Worm (Caenorhabditis elegans) whole organism, L2 larva: ENCODE results near the gene ttr-25.
A peak's percentile ranks its signal among the peaks of the same experiment; 100 is the strongest.

Source experiments
- C34F6.9 ChIP-seq: fragments of 150-350 bp; optimal IDR thresholded peaks from 2 replicates; lab custom pipeline; 2014; ENCODE audit warnings: missing biosample characterization, missing genetic modification characterization
- F13H6.1 ChIP-seq: sonication (generic microtip); optimal IDR thresholded peaks from 2 replicates; lab custom pipeline; 2016; ENCODE audit warnings: missing genetic modification characterization, missing compliant biosample characterization
- R02D3.7 ChIP-seq: fragments of 150-350 bp; optimal IDR thresholded peaks from 2 replicates; lab custom pipeline; 2014; ENCODE audit warnings: missing biosample characterization, missing genetic modification characterization
- ZK546.5 ChIP-seq: sonication (generic microtip); optimal IDR thresholded peaks from 2 replicates; lab custom pipeline; 2017; ENCODE audit warnings: missing biosample characterization, missing genetic modification characterization
- alr-1 ChIP-seq: fragments of 150-350 bp; optimal IDR thresholded peaks from 2 replicates; lab custom pipeline; 2014; ENCODE audit warnings: missing biosample characterization, missing genetic modification characterization
- aly-2 ChIP-seq: fragments of 150-350 bp; optimal IDR thresholded peaks from 2 replicates; lab custom pipeline; 2014; ENCODE audit warnings: missing biosample characterization, missing genetic modification characterization
- ama-1 ChIP-seq: fragments of 150-350 bp; optimal IDR thresholded peaks from 2 replicates; lab custom pipeline; 2018; ENCODE audit warnings: inconsistent platforms
- blmp-1 ChIP-seq: sonication (generic microtip); optimal IDR thresholded peaks from 2 replicates; lab custom pipeline; 2017; ENCODE audit warnings: missing genetic modification characterization, mild to moderate bottlenecking, missing compliant biosample characterization, antibody characterized with exemption, moderate library complexity; ENCODE audit not compliant: insufficient read depth
- ceh-16 ChIP-seq: fragments of 150-350 bp; optimal IDR thresholded peaks from 2 replicates; lab custom pipeline; 2014; ENCODE audit warnings: missing biosample characterization, missing genetic modification characterization
- ceh-82 ChIP-seq: fragments of 150-350 bp; optimal IDR thresholded peaks from 2 replicates; lab custom pipeline; 2014; ENCODE audit warnings: missing biosample characterization, missing genetic modification characterization
- crh-2 ChIP-seq: sonication (generic microtip); optimal IDR thresholded peaks from 2 replicates; lab custom pipeline; 2017; ENCODE audit warnings: missing biosample characterization, missing genetic modification characterization
- dmd-4 ChIP-seq: sonication (generic microtip); optimal IDR thresholded peaks from 2 replicates; lab custom pipeline; 2017; ENCODE audit warnings: missing biosample characterization, missing genetic modification characterization
- egl-27 ChIP-seq: sonication (generic microtip); optimal IDR thresholded peaks from 3 replicates; lab custom pipeline; 2017; ENCODE audit warnings: missing biosample characterization, missing genetic modification reagents, missing genetic modification characterization
- elt-3 ChIP-seq: sonication (generic microtip); optimal IDR thresholded peaks from 2 replicates; lab custom pipeline; 2017; ENCODE audit warnings: missing biosample characterization, missing genetic modification characterization
- fos-1 ChIP-seq: fragments of 150-350 bp; optimal IDR thresholded peaks from 2 replicates; lab custom pipeline; 2014; ENCODE audit warnings: missing biosample characterization, missing genetic modification characterization
- gmeb-1 ChIP-seq: fragments of 150-350 bp; optimal IDR thresholded peaks from 2 replicates; lab custom pipeline; 2014; ENCODE audit warnings: missing biosample characterization, missing genetic modification characterization
- lin-11 ChIP-seq: fragments of 150-350 bp; sonication (generic microtip); optimal IDR thresholded peaks from 2 replicates; lab custom pipeline; 2014; ENCODE audit warnings: missing biosample characterization, missing genetic modification characterization, inconsistent platforms, mixed read lengths
- lin-13 ChIP-seq: fragments of 150-350 bp; optimal IDR thresholded peaks from 2 replicates; lab custom pipeline; 2014; ENCODE audit warnings: missing biosample characterization, missing genetic modification reagents, missing genetic modification characterization
- lin-39 ChIP-seq: fragments of 150-350 bp; optimal IDR thresholded peaks from 2 replicates; lab custom pipeline; 2014; ENCODE audit warnings: missing biosample characterization, missing genetic modification reagents, missing genetic modification characterization
- lsy-2 ChIP-seq, 2 experiments: fragments of 150-350 bp in 1 of 2; sonication (generic microtip) in 1 of 2; optimal IDR thresholded peaks; 2 replicates each; lab custom pipeline; 2014 to 2017; ENCODE audit warnings: missing biosample characterization in 2 of 2, missing genetic modification characterization in 2 of 2
- mab-5 ChIP-seq: fragments of 150-350 bp; optimal IDR thresholded peaks from 2 replicates; lab custom pipeline; 2014; ENCODE audit warnings: missing biosample characterization, missing genetic modification characterization
- mbf-1 ChIP-seq: sonication (generic microtip); optimal IDR thresholded peaks from 2 replicates; lab custom pipeline; 2017; ENCODE audit warnings: missing biosample characterization, missing genetic modification characterization
- mdl-1 ChIP-seq, 2 experiments: fragments of 150-350 bp in 1 of 2; sonication (generic microtip) in 1 of 2; optimal IDR thresholded peaks; 2 replicates each; lab custom pipeline; 2017; ENCODE audit warnings: missing biosample characterization in 2 of 2, missing genetic modification characterization in 2 of 2
- nhr-10 ChIP-seq: sonication (generic microtip); optimal IDR thresholded peaks from 2 replicates; lab custom pipeline; 2017; ENCODE audit warnings: missing biosample characterization, missing genetic modification characterization
- nhr-11 ChIP-seq: fragments of 150-350 bp; optimal IDR thresholded peaks from 2 replicates; lab custom pipeline; 2014; ENCODE audit warnings: missing biosample characterization, missing genetic modification characterization
- nhr-12 ChIP-seq: fragments of 150-350 bp; optimal IDR thresholded peaks from 2 replicates; lab custom pipeline; 2014; ENCODE audit warnings: missing biosample characterization, missing genetic modification characterization
- nhr-129 ChIP-seq: fragments of 150-350 bp; optimal IDR thresholded peaks from 2 replicates; lab custom pipeline; 2014; ENCODE audit warnings: missing biosample characterization, missing genetic modification characterization
- nhr-21 ChIP-seq: fragments of 150-350 bp; optimal IDR thresholded peaks from 2 replicates; lab custom pipeline; 2014; ENCODE audit warnings: missing biosample characterization, missing genetic modification characterization
- nhr-23 ChIP-seq: fragments of 150-350 bp; optimal IDR thresholded peaks from 2 replicates; lab custom pipeline; 2014; ENCODE audit warnings: missing biosample characterization, missing genetic modification reagents, missing genetic modification characterization
- nhr-237 ChIP-seq: fragments of 150-350 bp; optimal IDR thresholded peaks from 2 replicates; lab custom pipeline; 2014; ENCODE audit warnings: missing biosample characterization, missing genetic modification characterization
- nhr-25 ChIP-seq: fragments of 150-350 bp; sonication (generic microtip); optimal IDR thresholded peaks from 3 replicates; lab custom pipeline; 2014; ENCODE audit warnings: missing biosample characterization, missing genetic modification characterization
- nhr-6 ChIP-seq: fragments of 150-350 bp; optimal IDR thresholded peaks from 2 replicates; lab custom pipeline; 2014; ENCODE audit warnings: missing biosample characterization, missing genetic modification characterization
- nhr-77 ChIP-seq: fragments of 150-350 bp; optimal IDR thresholded peaks from 2 replicates; lab custom pipeline; 2014; ENCODE audit warnings: missing biosample characterization, missing genetic modification characterization
- sem-4 ChIP-seq: fragments of 150-350 bp; optimal IDR thresholded peaks from 2 replicates; lab custom pipeline; 2014; ENCODE audit warnings: missing biosample characterization, missing genetic modification reagents, missing genetic modification characterization
- skn-1 ChIP-seq: sonication (generic microtip); optimal IDR thresholded peaks from 2 replicates; lab custom pipeline; 2017; ENCODE audit warnings: missing biosample characterization, missing genetic modification characterization
- sma-3 ChIP-seq: sonication (generic microtip); optimal IDR thresholded peaks from 2 replicates; lab custom pipeline; 2016; ENCODE audit warnings: missing genetic modification reagents, missing genetic modification characterization, missing compliant biosample characterization
- sma-9 ChIP-seq, 2 experiments: fragments of 150-350 bp in 1 of 2; sonication (generic microtip) in 1 of 2; optimal IDR thresholded peaks; 2 replicates each; lab custom pipeline; 2014 to 2016; ENCODE audit warnings: missing genetic modification characterization in 2 of 2, mild to moderate bottlenecking in 1 of 2, missing biosample characterization in 1 of 2, missing compliant biosample characterization in 1 of 2, missing genetic modification reagents in 1 of 2, moderate library complexity in 1 of 2
- snpc-4 ChIP-seq: fragments of 150-350 bp; optimal IDR thresholded peaks from 2 replicates; lab custom pipeline; 2014; ENCODE audit warnings: missing biosample characterization, missing genetic modification characterization
- unc-39 ChIP-seq: fragments of 150-350 bp; optimal IDR thresholded peaks from 2 replicates; lab custom pipeline; 2014; ENCODE audit warnings: missing biosample characterization, missing genetic modification characterization
- unc-55 ChIP-seq: fragments of 150-350 bp; sonication (generic microtip); optimal IDR thresholded peaks from 3 replicates; lab custom pipeline; 2014; ENCODE audit warnings: missing biosample characterization, missing genetic modification reagents, missing genetic modification characterization
- unc-62 ChIP-seq: fragments of 150-350 bp; optimal IDR thresholded peaks from 2 replicates; lab custom pipeline; 2014; ENCODE audit warnings: missing biosample characterization, missing genetic modification reagents, missing genetic modification characterization
- ztf-11 ChIP-seq: sonication (generic microtip); optimal IDR thresholded peaks from 2 replicates; lab custom pipeline; 2017; ENCODE audit warnings: missing biosample characterization, missing genetic modification characterization
- ztf-4 ChIP-seq: fragments of 150-350 bp; optimal IDR thresholded peaks from 2 replicates; lab custom pipeline; 2014; ENCODE audit warnings: missing biosample characterization, missing genetic modification characterization

The ttr-25 gene

DNA sequence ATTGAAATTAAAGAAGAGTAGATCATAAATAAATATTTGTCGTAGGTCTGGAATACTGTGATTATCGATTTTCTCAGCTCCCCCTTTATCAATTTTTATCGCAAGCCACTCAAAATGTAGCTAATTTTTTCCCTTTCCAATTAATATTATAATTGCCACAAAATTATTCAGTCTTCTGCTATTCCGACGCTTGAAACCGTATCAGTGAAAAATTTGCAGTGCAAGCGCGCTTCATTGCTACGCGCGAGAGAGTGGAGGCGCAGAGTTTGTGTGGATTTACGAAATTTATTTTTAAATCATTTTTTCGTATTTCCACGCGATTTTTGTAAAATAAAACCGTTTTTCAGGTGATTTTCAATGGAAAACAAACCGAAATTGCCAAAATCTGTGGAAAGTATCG, 22.9 kb upstream of the ttr-25 start, which contains the start of gene ints-5:
ints-5 (plus strand) TSS at position 348 of the 400 bp plus-strand sequence.
- no peak for TF ChIP-seq blmp-1
- peak; percentile 63 for TF ChIP-seq gmeb-1 (tag; lab: Kevin White, UChicago)
- TF ChIP-seq nhr-11 (tag; lab: Kevin White, UChicago) = no peak
- TF ChIP-seq nhr-10 = no peak
- no peak for TF ChIP-seq sem-4 (tag; lab: Kevin White, UChicago)
- TF ChIP-seq mab-5 (tag; lab: Kevin White, UChicago) = no peak
- no peak for TF ChIP-seq skn-1 (tag; lab: Kevin White, UChicago)
- no peak for TF ChIP-seq nhr-12 (tag; lab: Kevin White, UChicago)
- TF ChIP-seq ztf-11 (tag; lab: Kevin White, UChicago) = no peak
- TF ChIP-seq ztf-4 (tag; lab: Kevin White, UChicago) = no peak
- no peak for TF ChIP-seq elt-3 (tag; lab: Kevin White, UChicago)
- no peak for TF ChIP-seq nhr-237
- TF ChIP-seq nhr-25 (tag; lab: Kevin White, UChicago) = no peak
- TF ChIP-seq nhr-21 = peak; percentile 6
- peak; percentile 61 for TF ChIP-seq lin-13 (GFP tag; lab: Kevin White, UChicago)
- TF ChIP-seq egl-27 (tag; lab: Kevin White, UChicago) = no peak
- no peak for TF ChIP-seq ama-1 (lab: Kevin White, UChicago)
- TF ChIP-seq mdl-1 (tag; optimal IDR thresholded peaks at IDR 0.05; lab: Kevin White, UChicago) = no peak
- TF ChIP-seq F13H6.1 (tag; lab: Kevin White, UChicago) = peak; percentile 2
- TF ChIP-seq nhr-6 (tag; lab: Kevin White, UChicago) = peak; percentile 17
- TF ChIP-seq sma-9 (GFP tag; optimal IDR thresholded peaks at IDR 0.05; lab: Kevin White, UChicago) = no peak
- no peak for TF ChIP-seq sma-9 (tag; optimal IDR thresholded peaks at IDR 0.05; lab: Kevin White, UChicago)
- TF ChIP-seq aly-2 (tag; lab: Kevin White, UChicago) = no peak
- TF ChIP-seq ZK546.5 (tag; lab: Kevin White, UChicago) = no peak
- no peak for TF ChIP-seq ceh-82
- peak; percentile 45 for TF ChIP-seq sma-3 (GFP tag; lab: Kevin White, UChicago)
- TF ChIP-seq unc-39 = no peak
- TF ChIP-seq C34F6.9 (tag; lab: Kevin White, UChicago) = peak; percentile 61
- TF ChIP-seq unc-62 = no peak
- no peak for TF ChIP-seq nhr-23 (tag; lab: Kevin White, UChicago)
- peak; percentile 42 for TF ChIP-seq snpc-4
- peak; percentile 27 for TF ChIP-seq lin-11 (tag; lab: Kevin White, UChicago)
- no peak for TF ChIP-seq mbf-1
- TF ChIP-seq unc-55 = peak; percentile 71
- TF ChIP-seq alr-1 (tag; lab: Kevin White, UChicago) = no peak
- peak; percentile 20 to 70 for TF ChIP-seq lsy-2 (tag; optimal IDR thresholded peaks at IDR 0.05; lab: Kevin White, UChicago)
- no peak for TF ChIP-seq ceh-16 (tag; lab: Kevin White, UChicago)
- TF ChIP-seq R02D3.7 = peak; percentile 65
- TF ChIP-seq nhr-77 = no peak
- TF ChIP-seq nhr-129 (tag; lab: Kevin White, UChicago) = peak; percentile 30
- no peak for TF ChIP-seq lin-39 (tag; lab: Kevin White, UChicago)

DNA sequence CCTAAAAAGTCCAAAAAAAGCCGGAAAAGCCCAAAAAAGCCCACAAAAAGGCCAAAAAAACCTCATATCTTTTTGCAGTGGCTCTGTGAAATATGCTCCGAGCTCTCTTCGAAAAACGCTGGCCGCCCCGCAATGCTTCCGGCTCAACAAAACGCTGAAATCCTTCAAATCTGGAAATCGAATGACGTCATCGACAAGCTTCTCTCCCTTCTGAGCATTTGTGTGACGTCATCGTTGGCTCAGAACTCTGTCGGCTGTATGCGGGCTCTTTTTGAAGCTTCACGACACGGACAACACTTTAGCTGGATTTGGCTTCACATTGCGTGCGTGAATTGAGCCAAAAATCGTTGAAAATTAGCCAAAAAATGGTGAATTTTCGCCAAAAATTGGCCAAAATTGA, 20.5 kb upstream of the ttr-25 start:
- TF ChIP-seq nhr-237 (no peak), nhr-12 (tag; lab: Kevin White, UChicago) (no peak), lin-11 (tag; lab: Kevin White, UChicago) (no peak), dmd-4 (no peak), unc-62 (no peak), C34F6.9 (tag; lab: Kevin White, UChicago) (no peak), fos-1 (tag; lab: Kevin White, UChicago) (no peak), crh-2 (tag; lab: Kevin White, UChicago) (no peak), F13H6.1 (tag; lab: Kevin White, UChicago) (no peak), aly-2 (tag; lab: Kevin White, UChicago) (no peak), R02D3.7 (no peak), ztf-4 (tag; lab: Kevin White, UChicago) (no peak), gmeb-1 (tag; lab: Kevin White, UChicago) (no peak)
